Fruit fly (Drosophila melanogaster) whole organism, embryonic: Measurements from ENCODE around the gene qtc.

ENCODE experiments used
- Asciz ChIP-seq: fragments of 200-800 bp; sonication (Bioruptor generic); optimal IDR thresholded peaks from 2 replicates; lab custom pipeline; 2017; ENCODE audit warnings: missing biosample characterization, mild to moderate bottlenecking, missing genetic modification characterization, missing genetic modification reagents
- BtbVII ChIP-seq: fragments of 200-800 bp; sonication (Bioruptor generic); optimal IDR thresholded peaks from 3 replicates; lab custom pipeline; 2017; ENCODE audit warnings: missing biosample characterization, mild to moderate bottlenecking, missing genetic modification characterization
- CG10565 ChIP-seq: fragments of 200-800 bp; sonication (Bioruptor generic); optimal IDR thresholded peaks from 3 replicates; lab custom pipeline; 2016; ENCODE audit warnings: missing biosample characterization, mild to moderate bottlenecking, missing genetic modification characterization
- CG11085 ChIP-seq: fragments of 200-800 bp; sonication (Bioruptor generic); IDR thresholded peaks from 2 replicates; pipeline ENCODE4 v1.3.6; 2022; ENCODE audit warnings: missing biosample characterization, missing genetic modification characterization
- CG12219 ChIP-seq: fragments of 200-800 bp; sonication (Bioruptor generic); optimal IDR thresholded peaks from 3 replicates; lab custom pipeline; 2018; ENCODE audit warnings: missing biosample characterization, mild to moderate bottlenecking, missing genetic modification characterization
- CG14860 ChIP-seq: fragments of 200-800 bp; sonication (Bioruptor generic); IDR thresholded peaks from 3 replicates; pipeline ENCODE4 v1.3.6; 2022; ENCODE audit warnings: missing biosample characterization, missing genetic modification characterization; ENCODE audit not compliant: partially characterized antibody
- CG17186 ChIP-seq: fragments of 200-800 bp; sonication (Bioruptor generic); optimal IDR thresholded peaks from 3 replicates; lab custom pipeline; 2017; ENCODE audit warnings: missing biosample characterization, missing genetic modification reagents, missing genetic modification characterization
- CG2712 ChIP-seq: fragments of 200-800 bp; optimal IDR thresholded peaks from 3 replicates; lab custom pipeline; 2019; ENCODE audit warnings: missing biosample characterization, mild to moderate bottlenecking, missing genetic modification characterization, moderate library complexity
- CG30431 ChIP-seq: fragments of 200-800 bp; sonication (Bioruptor generic); optimal IDR thresholded peaks from 2 replicates; lab custom pipeline; 2017; ENCODE audit warnings: missing biosample characterization, missing genetic modification characterization
- CG34224 ChIP-seq: fragments of 200-800 bp; sonication (Bioruptor generic); IDR thresholded peaks from 3 replicates; pipeline ENCODE4 v1.3.6; 2022; ENCODE audit warnings: missing biosample characterization, missing genetic modification characterization; ENCODE audit not compliant: partially characterized antibody
- CG4282 ChIP-seq: fragments of 200-800 bp; sonication (Bioruptor generic); optimal IDR thresholded peaks from 2 replicates; lab custom pipeline; 2016; ENCODE audit warnings: missing biosample characterization, missing genetic modification characterization
- CG4707 ChIP-seq: fragments of 200-800 bp; sonication (Bioruptor generic); optimal IDR thresholded peaks from 2 replicates; lab custom pipeline; 2018; ENCODE audit warnings: missing biosample characterization, mild to moderate bottlenecking, missing genetic modification characterization, moderate library complexity
- CG4820 ChIP-seq: fragments of 200-800 bp; sonication (Bioruptor generic); optimal IDR thresholded peaks from 3 replicates; lab custom pipeline; 2016; ENCODE audit warnings: missing biosample characterization, missing genetic modification characterization
- CG6272 ChIP-seq: fragments of 200-800 bp; sonication (Bioruptor generic); IDR thresholded peaks from 2 replicates; pipeline ENCODE4 v1.3.6; 2022; ENCODE audit warnings: missing biosample characterization, missing genetic modification characterization
- CG6813 ChIP-seq: fragments of 200-800 bp; sonication (Bioruptor generic); optimal IDR thresholded peaks from 2 replicates; lab custom pipeline; 2017; ENCODE audit warnings: missing biosample characterization, missing genetic modification characterization, mild to moderate bottlenecking, moderate library complexity, missing genetic modification reagents
- CG8944 ChIP-seq: fragments of 200-800 bp; sonication (Bioruptor generic); optimal IDR thresholded peaks from 3 replicates; lab custom pipeline; 2016; ENCODE audit warnings: missing biosample characterization, missing genetic modification characterization
- CG9215 ChIP-seq: fragments of 200-800 bp; sonication (Bioruptor generic); IDR thresholded peaks from 2 replicates; pipeline ENCODE4 v1.3.6; 2022; ENCODE audit warnings: missing biosample characterization, missing genetic modification characterization
- Dbx ChIP-seq: fragments of 200-800 bp; sonication (Bioruptor generic); IDR thresholded peaks from 3 replicates; pipeline ENCODE4 v1.3.6; 2022; ENCODE audit warnings: missing biosample characterization, missing genetic modification characterization
- Dref ChIP-seq: fragments of 200-800 bp; sonication (Bioruptor generic); IDR thresholded peaks from 2 replicates; pipeline ENCODE4 v1.3.6; 2022; ENCODE audit warnings: missing biosample characterization, missing genetic modification characterization
- HHEX ChIP-seq: fragments of 200-800 bp; sonication (Bioruptor generic); optimal IDR thresholded peaks from 3 replicates; lab custom pipeline; 2017; ENCODE audit warnings: missing biosample characterization, mild to moderate bottlenecking, missing genetic modification characterization, missing genetic modification reagents
- HmgZ ChIP-seq: fragments of 200-800 bp; sonication (Bioruptor generic); optimal IDR thresholded peaks from 2 replicates; lab custom pipeline; 2018; ENCODE audit warnings: missing biosample characterization, mild to moderate bottlenecking, missing genetic modification characterization
- Jarid2 ChIP-seq: fragments of 200-800 bp; sonication (Bioruptor generic); optimal IDR thresholded peaks from 3 replicates; lab custom pipeline; 2017; ENCODE audit warnings: mild to moderate bottlenecking, missing biosample characterization, missing genetic modification reagents, missing genetic modification characterization
- Opbp ChIP-seq: fragments of 200-800 bp; sonication (Bioruptor generic); IDR thresholded peaks from 3 replicates; pipeline ENCODE4 v1.3.6; 2022; ENCODE audit warnings: missing biosample characterization, missing genetic modification characterization; ENCODE audit not compliant: partially characterized antibody
- Six4 ChIP-seq: fragments of 200-800 bp; sonication (Bioruptor generic); optimal IDR thresholded peaks from 2 replicates; lab custom pipeline; 2016; ENCODE audit warnings: missing biosample characterization, missing genetic modification characterization
- Stat92E ChIP-seq, 3 experiments: fragments of >200 bp in 2 of 3; fragments of 200-800 bp in 1 of 3; sonication (Bioruptor generic) in 1 of 3; optimal IDR thresholded peaks; 2 replicates each; lab custom pipeline; 2017 to 2019; ENCODE audit warnings: missing biosample characterization in 3 of 3, missing genetic modification characterization in 3 of 3, mild to moderate bottlenecking in 1 of 3, moderate library complexity in 1 of 3
- Tbp ChIP-seq: fragments of >200 bp; optimal IDR thresholded peaks from 2 replicates; lab custom pipeline; 2018; ENCODE audit warnings: missing biosample characterization, missing genetic modification characterization
- aop ChIP-seq: fragments of 200-800 bp; sonication (Bioruptor generic); IDR thresholded peaks from 2 replicates; pipeline ENCODE4 v1.3.6; 2022; ENCODE audit warnings: missing biosample characterization, missing genetic modification characterization
- bbx ChIP-seq: fragments of 200-800 bp; sonication (Bioruptor generic); IDR thresholded peaks from 2 replicates; pipeline ENCODE4 v1.3.6; 2022; ENCODE audit warnings: missing biosample characterization, missing genetic modification characterization; ENCODE audit not compliant: partially characterized antibody
- cad ChIP-seq: fragments of >200 bp; optimal IDR thresholded peaks from 2 replicates; lab custom pipeline; 2017; ENCODE audit warnings: missing biosample characterization, missing genetic modification characterization
- chinmo ChIP-seq: fragments of 200-800 bp; sonication (Bioruptor generic); IDR thresholded peaks from 4 replicates; pipeline ENCODE4 v1.3.6; 2022; ENCODE audit warnings: missing biosample characterization, missing genetic modification characterization; ENCODE audit not compliant: partially characterized antibody
- fd102C ChIP-seq: fragments of 200-800 bp; sonication (Bioruptor generic); optimal IDR thresholded peaks from 2 replicates; lab custom pipeline; 2018; ENCODE audit warnings: missing biosample characterization, mild to moderate bottlenecking, missing genetic modification characterization, moderate library complexity
- gfzf ChIP-seq: fragments of 200-800 bp; sonication (Bioruptor generic); optimal IDR thresholded peaks from 2 replicates; lab custom pipeline; 2016; ENCODE audit warnings: missing biosample characterization, mild to moderate bottlenecking, missing genetic modification characterization, moderate library complexity
- grau ChIP-seq: fragments of 200-800 bp; optimal IDR thresholded peaks from 3 replicates; lab custom pipeline; 2019; ENCODE audit warnings: missing biosample characterization, mild to moderate bottlenecking, missing genetic modification characterization, moderate library complexity
- h ChIP-seq: fragments of >200 bp; optimal IDR thresholded peaks from 2 replicates; lab custom pipeline; 2017
- mirr ChIP-seq: fragments of 200-800 bp; sonication (Bioruptor generic); optimal IDR thresholded peaks from 3 replicates; lab custom pipeline; 2018; ENCODE audit warnings: missing biosample characterization, mild to moderate bottlenecking, missing genetic modification characterization
- nau ChIP-seq: fragments of 200-800 bp; sonication (Bioruptor generic); optimal IDR thresholded peaks from 3 replicates; lab custom pipeline; 2017; ENCODE audit warnings: missing biosample characterization, mild to moderate bottlenecking, missing genetic modification characterization, missing genetic modification reagents
- onecut ChIP-seq: fragments of 200-800 bp; sonication (Bioruptor generic); IDR thresholded peaks from 2 replicates; pipeline ENCODE4 v1.3.6; 2022; ENCODE audit warnings: missing biosample characterization, missing genetic modification characterization
- p53 ChIP-seq: fragments of 200-800 bp; sonication (Bioruptor generic); optimal IDR thresholded peaks from 2 replicates; lab custom pipeline; 2016; ENCODE audit warnings: missing biosample characterization, missing genetic modification characterization
- pan ChIP-seq, 4 experiments: fragments of >200 bp in 3 of 4; fragments of 200-800 bp in 1 of 4; sonication (Bioruptor generic) in 1 of 4; optimal IDR thresholded peaks in 3 of 4; IDR thresholded peaks in 1 of 4; 2 replicates each; pipeline versions ENCODE4 v1.3.6 to Lab custom; 2017 to 2022; ENCODE audit warnings: missing biosample characterization in 2 of 4, missing genetic modification characterization in 2 of 4, mixed read lengths in 1 of 4
- pros ChIP-seq: fragments of 200-800 bp; sonication (Bioruptor generic); optimal IDR thresholded peaks from 3 replicates; lab custom pipeline; 2019; ENCODE audit warnings: missing biosample characterization, mild to moderate bottlenecking, missing genetic modification characterization, moderate library complexity
- psq ChIP-seq: fragments of 200-800 bp; sonication (Bioruptor generic); optimal IDR thresholded peaks from 2 replicates; lab custom pipeline; 2017; ENCODE audit warnings: missing biosample characterization, missing genetic modification characterization
- pum ChIP-seq: fragments of 200-800 bp; sonication (Bioruptor generic); optimal IDR thresholded peaks from 2 replicates; lab custom pipeline; 2016; ENCODE audit warnings: missing biosample characterization, missing genetic modification characterization
- seq ChIP-seq: fragments of 200-800 bp; sonication (Bioruptor generic); IDR thresholded peaks from 2 replicates; pipeline ENCODE4 v1.3.6; 2022; ENCODE audit warnings: missing biosample characterization, missing genetic modification characterization
- slou ChIP-seq: fragments of 200-800 bp; sonication (Bioruptor generic); optimal IDR thresholded peaks from 3 replicates; lab custom pipeline; 2016; ENCODE audit warnings: missing biosample characterization, missing genetic modification characterization
- sob ChIP-seq: fragments of 200-800 bp; sonication (Bioruptor generic); IDR thresholded peaks from 2 replicates; pipeline ENCODE4 v1.3.6; 2022; ENCODE audit warnings: missing biosample characterization, missing genetic modification characterization
- sr ChIP-seq: fragments of 200-800 bp; sonication (Bioruptor generic); IDR thresholded peaks from 3 replicates; pipeline ENCODE4 v1.3.6; 2022; ENCODE audit warnings: missing biosample characterization, missing genetic modification characterization
- tll ChIP-seq, 2 experiments: fragments of 200-800 bp in 1 of 2; fragments of >200 bp in 1 of 2; sonication (Bioruptor generic) in 1 of 2; optimal IDR thresholded peaks; 2 replicates each; lab custom pipeline; 2017 to 2019; ENCODE audit warnings: missing biosample characterization in 2 of 2, missing genetic modification characterization in 2 of 2, mild to moderate bottlenecking in 1 of 2, moderate library complexity in 1 of 2
- tna ChIP-seq: fragments of 200-800 bp; sonication (Bioruptor generic); IDR thresholded peaks from 2 replicates; pipeline ENCODE4 v1.3.6; 2022; ENCODE audit warnings: missing biosample characterization, missing genetic modification characterization; ENCODE audit not compliant: partially characterized antibody

The qtc gene

DNA sequence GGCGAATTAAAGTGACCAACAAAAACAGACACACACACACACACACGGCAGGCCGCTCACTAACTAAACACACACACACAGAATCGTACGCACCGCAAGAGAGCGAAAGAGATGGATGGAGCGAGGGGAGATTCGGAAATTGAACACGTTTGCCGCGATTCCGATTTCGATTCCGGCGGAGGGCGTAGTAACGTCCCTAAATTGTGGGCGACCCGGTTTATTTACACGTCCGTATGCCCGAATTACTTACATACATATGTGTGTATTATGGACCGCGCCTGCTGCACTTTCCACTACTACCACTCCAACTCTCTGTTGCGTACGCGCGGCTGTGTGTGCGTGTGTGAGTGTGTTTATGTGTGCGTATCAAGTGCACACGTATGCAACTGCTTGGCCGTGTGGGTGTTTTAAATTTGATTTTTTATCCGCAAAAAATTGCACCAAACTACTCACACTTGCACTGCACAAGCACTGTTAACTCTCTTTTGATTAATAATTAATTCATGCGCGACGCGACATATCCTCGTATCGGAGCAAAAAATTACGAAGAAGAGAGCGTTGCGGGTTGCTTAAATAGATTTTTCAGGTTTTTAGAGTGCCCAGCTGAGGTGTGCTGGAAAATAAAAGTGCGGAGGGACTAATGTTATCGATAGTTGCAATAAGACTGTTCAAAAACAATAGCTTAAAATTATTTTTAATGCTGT lies 32.5 kb downstream of the qtc start, which contains the start of gene Pgant5 (continued):
- no peak for TF ChIP-seq psq (GFP tag; lab: Kevin White, UChicago)
- no peak for TF ChIP-seq CG4820 (GFP tag; lab: Kevin White, UChicago)
- TF ChIP-seq CG4707 (GFP tag; lab: Kevin White, UChicago), result no peak
- 0 out of 2 replicates have a peak, but pooled peaks have one; percentile 15 for TF ChIP-seq seq (GFP tag; lab: Robert Waterston, UW)
- TF ChIP-seq CG12219, result no peak
- TF ChIP-seq CG14860 (GFP tag; lab: Robert Waterston, UW), result peak; percentile 61; the same call in 1 of the 3 replicates
- no peak for TF ChIP-seq tll (GFP tag; optimal IDR thresholded peaks at IDR 0.05; lab: Kevin White, UChicago)
- TF ChIP-seq CG10565, result no peak
- no peak for TF ChIP-seq Six4 (GFP tag; lab: Kevin White, UChicago)
- TF ChIP-seq CG9215 (GFP tag; lab: Robert Waterston, UW), result no peak
- TF ChIP-seq aop, result no peak
- TF ChIP-seq HHEX (GFP tag; lab: Kevin White, UChicago), result no peak
- TF ChIP-seq pan (optimal IDR thresholded peaks at IDR 0.05; lab: Kevin White, UChicago), result no peak
- no peak for TF ChIP-seq pan (GFP tag; optimal IDR thresholded peaks at IDR 0.05 in 1 of 2, IDR thresholded peaks at IDR 0.05 in 1 of 2)
- TF ChIP-seq CG11085 (GFP tag; lab: Robert Waterston, UW), result no peak
- no peak for TF ChIP-seq fd102C
- no peak for TF ChIP-seq CG4282
- TF ChIP-seq pros (GFP tag; lab: Kevin White, UChicago), result no peak
- peak; percentile 54 for TF ChIP-seq Dref (GFP tag; lab: Robert Waterston, UW)
- TF ChIP-seq CG8944 (GFP tag; lab: Kevin White, UChicago), result no peak
- TF ChIP-seq Jarid2 (GFP tag; lab: Kevin White, UChicago), result peak; percentile 90
- TF ChIP-seq gfzf (GFP tag; lab: Kevin White, UChicago), result peak; percentile 69
- peak; percentile 26 for TF ChIP-seq Tbp (GFP tag; lab: Kevin White, UChicago)
- no peak for TF ChIP-seq mirr (GFP tag; lab: Kevin White, UChicago)
- no peak for TF ChIP-seq Asciz (GFP tag; lab: Kevin White, UChicago)
- TF ChIP-seq tna (GFP tag; lab: Robert Waterston, UW), result peak; percentile 39; the same call in 1 of the 2 replicates
- TF ChIP-seq p53, result no peak
- TF ChIP-seq onecut (GFP tag; lab: Robert Waterston, UW), result no peak
- TF ChIP-seq bbx (GFP tag; lab: Robert Waterston, UW), result peak; percentile 46; the same call in 1 of the 2 replicates
- no peak for TF ChIP-seq CG6813 (GFP tag; lab: Kevin White, UChicago)
- no peak for TF ChIP-seq CG17186 (GFP tag; lab: Kevin White, UChicago)
- no peak for TF ChIP-seq cad (GFP tag; lab: Kevin White, UChicago)
- no peak for TF ChIP-seq pum (GFP tag; lab: Kevin White, UChicago)
- peak; percentile 31; the same call in 1 of the 3 replicates for TF ChIP-seq Dbx (GFP tag; lab: Robert Waterston, UW)
- TF ChIP-seq sob (GFP tag; lab: Robert Waterston, UW), result peak; percentile 52; the same call in 1 of the 2 replicates
- TF ChIP-seq Stat92E (GFP tag; optimal IDR thresholded peaks at IDR 0.05; lab: Kevin White, UChicago), result peak in 1 of 3 experiments; percentile 47
- no peak for TF ChIP-seq BtbVII (GFP tag; lab: Kevin White, UChicago)
- TF ChIP-seq CG34224 (GFP tag; lab: Robert Waterston, UW), result no peak; the same call in 2 of the 3 replicates
- TF ChIP-seq chinmo (GFP tag; lab: Robert Waterston, UW), result 0 out of 4 replicates have a peak, but pooled peaks have one; percentile 79
- TF ChIP-seq HmgZ (tag; lab: Kevin White, UChicago), result peak; percentile 10
- peak; percentile 16 for TF ChIP-seq CG2712
- no peak for TF ChIP-seq h (lab: Kevin White, UChicago)
- TF ChIP-seq Opbp (GFP tag; lab: Robert Waterston, UW), result peak; percentile 37; the same call in 1 of the 3 replicates
- TF ChIP-seq grau (tag; lab: Kevin White, UChicago), result no peak
- no peak for TF ChIP-seq sr (GFP tag; lab: Robert Waterston, UW)
- peak; percentile 38 for TF ChIP-seq nau (GFP tag; lab: Kevin White, UChicago)
- no peak for TF ChIP-seq CG30431
- no peak for TF ChIP-seq CG6272 (GFP tag; lab: Robert Waterston, UW)
- no peak for TF ChIP-seq slou (GFP tag; lab: Kevin White, UChicago)
